1 worm cellular context compared by ENCODE assay signal in genomic region chrX:4813115-4813732, ce11.
TF ChIP-seq lines count a peak whose summit lies in the region.

No protein-coding gene starts in this region.

TF ChIP-seq in whole organism, L1 larva, 84 proteins besides CTCF, POLR2A, EP300 and RAD21 (continued from another document):
- TF ChIP-seq fos-1 (tag; optimal IDR thresholded peaks at IDR 0.05; lab: Kevin White, UChicago) (no peak), swsn-7 (tag; optimal IDR thresholded peaks at IDR 0.05; lab: Kevin White, UChicago) (peak; percentile 32), xbp-1 (tag; optimal IDR thresholded peaks at IDR 0.05; lab: Kevin White, UChicago) (no peak), irx-1 (tag; optimal IDR thresholded peaks at IDR 0.05; lab: Kevin White, UChicago) (no peak), C04F5.9 (tag; optimal IDR thresholded peaks at IDR 0.05; lab: Kevin White, UChicago) (no peak), ceh-63 (GFP tag; optimal IDR thresholded peaks at IDR 0.05; lab: Kevin White, UChicago) (no peak), hlh-4 (tag; optimal IDR thresholded peaks at IDR 0.05; lab: Kevin White, UChicago) (no peak), efl-3 (GFP tag; optimal IDR thresholded peaks at IDR 0.05; lab: Kevin White, UChicago) (no peak), sptf-1 (tag; optimal IDR thresholded peaks at IDR 0.05; lab: Kevin White, UChicago) (no peak), isw-1 (GFP tag; IDR thresholded peaks at IDR 0.05; lab: Robert Waterston, UW) (no peak), lin-35 (GFP tag; optimal IDR thresholded peaks at IDR 0.05; lab: Kevin White, UChicago) (peak in 1 of 2 experiments; percentile 16), skn-1 (tag; optimal IDR thresholded peaks at IDR 0.05; lab: Kevin White, UChicago) (no peak), unc-98 (GFP tag; IDR thresholded peaks at IDR 0.05; lab: Robert Waterston, UW) (no peak), grh-1 (GFP tag; IDR thresholded peaks at IDR 0.05; lab: Robert Waterston, UW) (0 out of 2 replicates have a peak, but pooled peaks have one; percentile 33), mab-9 (GFP tag; IDR thresholded peaks at IDR 0.05; lab: Robert Waterston, UW) (no peak), pqm-1 (tag; optimal IDR thresholded peaks at IDR 0.05; lab: Kevin White, UChicago) (no peak), mep-1 (tag; optimal IDR thresholded peaks at IDR 0.05; lab: Kevin White, UChicago) (no peak), aly-2 (tag; optimal IDR thresholded peaks at IDR 0.05; lab: Kevin White, UChicago) (no peak), sup-37 (GFP tag; optimal IDR thresholded peaks at IDR 0.05; lab: Kevin White, UChicago) (no peak), tlp-1 (tag; optimal IDR thresholded peaks at IDR 0.05; lab: Kevin White, UChicago) (no peak), ztf-11 (tag; optimal IDR thresholded peaks at IDR 0.05; lab: Kevin White, UChicago) (peak in 1 of 2 experiments; percentile 2), egl-27 (tag; optimal IDR thresholded peaks at IDR 0.05; lab: Kevin White, UChicago) (no peak), nhr-237 (tag; optimal IDR thresholded peaks at IDR 0.05; lab: Kevin White, UChicago) (no peak), nhr-84 (tag; optimal IDR thresholded peaks at IDR 0.05; lab: Kevin White, UChicago) (no peak), dsc-1 (tag; optimal IDR thresholded peaks at IDR 0.05; lab: Kevin White, UChicago) (no peak), F16B12.6 (tag; optimal IDR thresholded peaks at IDR 0.05; lab: Kevin White, UChicago) (no peak), unc-30 (tag; optimal IDR thresholded peaks at IDR 0.05; lab: Kevin White, UChicago) (no peak), fkh-8 (tag; optimal IDR thresholded peaks at IDR 0.05; lab: Kevin White, UChicago) (no peak), ceh-90 (tag; optimal IDR thresholded peaks at IDR 0.05; lab: Kevin White, UChicago) (no peak), ceh-88 (GFP tag; IDR thresholded peaks at IDR 0.05; lab: Robert Waterston, UW) (no peak), aha-1 (tag; optimal IDR thresholded peaks at IDR 0.05; lab: Kevin White, UChicago) (no peak), pax-3 (tag; optimal IDR thresholded peaks at IDR 0.05; lab: Kevin White, UChicago) (no peak), nhr-20 (tag; optimal IDR thresholded peaks at IDR 0.05; lab: Kevin White, UChicago) (peak; percentile 54), nhr-85 (tag; lab: Kevin White, UChicago) (peak; percentile 87), elt-2 (tag; optimal IDR thresholded peaks at IDR 0.05; lab: Kevin White, UChicago) (no peak), fkh-10 (GFP tag; optimal IDR thresholded peaks at IDR 0.05; lab: Kevin White, UChicago) (no peak), ama-1 (optimal IDR thresholded peaks at IDR 0.05; lab: Kevin White, UChicago) (no peak), lsy-2 (tag; optimal IDR thresholded peaks at IDR 0.05; lab: Kevin White, UChicago) (no peak), rnt-1 (tag; optimal IDR thresholded peaks at IDR 0.05; lab: Kevin White, UChicago) (no peak), lin-14 (GFP tag; optimal IDR thresholded peaks at IDR 0.05; lab: Kevin White, UChicago) (peak; percentile 65), nhr-90 (tag; optimal IDR thresholded peaks at IDR 0.05; lab: Kevin White, UChicago; ENCODE audit: poor library complexity) (peak; percentile 72), vab-15 (tag; optimal IDR thresholded peaks at IDR 0.05; lab: Kevin White, UChicago) (no peak), elt-3 (tag; optimal IDR thresholded peaks at IDR 0.05; lab: Kevin White, UChicago) (peak in 2 of 6 experiments; percentile 8 to 48), jun-1 (tag; optimal IDR thresholded peaks at IDR 0.05; lab: Kevin White, UChicago) (peak; percentile 2), snpc-4 (tag; optimal IDR thresholded peaks at IDR 0.05; lab: Kevin White, UChicago) (no peak), nhr-77 (tag; optimal IDR thresholded peaks at IDR 0.05; lab: Kevin White, UChicago) (no peak), nhr-76 (tag; optimal IDR thresholded peaks at IDR 0.05; lab: Kevin White, UChicago) (no peak), nhr-12 (tag; optimal IDR thresholded peaks at IDR 0.05; lab: Kevin White, UChicago) (no peak), hlh-17 (GFP tag; optimal IDR thresholded peaks at IDR 0.05; lab: Kevin White, UChicago; ENCODE audit: borderline replicate concordance) (no peak), egl-13 (tag; optimal IDR thresholded peaks at IDR 0.05; lab: Kevin White, UChicago) (no peak), mdl-1 (tag; optimal IDR thresholded peaks at IDR 0.05; lab: Kevin White, UChicago) (peak in 1 of 2 experiments; percentile 37), nhr-71 (tag; optimal IDR thresholded peaks at IDR 0.05; lab: Kevin White, UChicago) (peak; percentile 54), unc-62 (GFP tag; optimal IDR thresholded peaks at IDR 0.05; lab: Kevin White, UChicago) (no peak), nhr-19 (GFP tag; conservative IDR thresholded peaks at IDR 0.05; lab: Robert Waterston, UW) (peak; percentile 41), sox-4 (tag; optimal IDR thresholded peaks at IDR 0.05; lab: Kevin White, UChicago) (no peak), C34B4.2 (tag; optimal IDR thresholded peaks at IDR 0.05; lab: Kevin White, UChicago) (no peak), pag-3 (tag; optimal IDR thresholded peaks at IDR 0.05; lab: Kevin White, UChicago; ENCODE audit: borderline replicate concordance, insufficient read depth) (peak; percentile 80), ztf-4 (tag; optimal IDR thresholded peaks at IDR 0.05; lab: Kevin White, UChicago) (no peak), lin-39 (tag; optimal IDR thresholded peaks at IDR 0.05; lab: Kevin White, UChicago) (no peak), fkh-4 (tag; optimal IDR thresholded peaks at IDR 0.05; lab: Kevin White, UChicago; ENCODE audit: borderline replicate concordance) (no peak), Y116A8C.19 (tag; optimal IDR thresholded peaks at IDR 0.05; lab: Kevin White, UChicago; ENCODE audit: borderline replicate concordance) (no peak), lin-13 (GFP tag; optimal IDR thresholded peaks at IDR 0.05; lab: Kevin White, UChicago) (no peak), lin-15B (tag; optimal IDR thresholded peaks at IDR 0.05; lab: Kevin White, UChicago) (no peak), nhr-47 (tag; optimal IDR thresholded peaks at IDR 0.05; lab: Kevin White, UChicago) (no peak), mef-2 (tag; optimal IDR thresholded peaks at IDR 0.05; lab: Kevin White, UChicago) (no peak), hpl-2 (GFP tag; optimal IDR thresholded peaks at IDR 0.05; lab: Kevin White, UChicago) (no peak), dpl-1 (GFP tag; optimal IDR thresholded peaks at IDR 0.05; lab: Kevin White, UChicago) (peak in 1 of 3 experiments; percentile 5), unc-86 (tag; optimal IDR thresholded peaks at IDR 0.05; lab: Kevin White, UChicago) (no peak)
